Worm (Caenorhabditis elegans) whole organism, L2 larva: Measurements from ENCODE around the gene nhx-6.

Experiments used
- Y55F3AM.14 ChIP-seq: fragments of 200-800 bp; sonication (Bioruptor generic); optimal IDR thresholded peaks from 2 replicates; lab custom pipeline; 2018; ENCODE audit warnings: mild to moderate bottlenecking, missing genetic modification characterization, missing compliant biosample characterization
- ZK546.5 ChIP-seq: sonication (generic microtip); optimal IDR thresholded peaks from 2 replicates; lab custom pipeline; 2017; ENCODE audit warnings: missing biosample characterization, missing genetic modification characterization
- gmeb-1 ChIP-seq: fragments of 150-350 bp; optimal IDR thresholded peaks from 2 replicates; lab custom pipeline; 2014; ENCODE audit warnings: missing biosample characterization, missing genetic modification characterization
- unc-55 ChIP-seq: fragments of 150-350 bp; sonication (generic microtip); optimal IDR thresholded peaks from 3 replicates; lab custom pipeline; 2014; ENCODE audit warnings: missing biosample characterization, missing genetic modification reagents, missing genetic modification characterization
- unc-62 ChIP-seq: fragments of 150-350 bp; optimal IDR thresholded peaks from 2 replicates; lab custom pipeline; 2014; ENCODE audit warnings: missing biosample characterization, missing genetic modification reagents, missing genetic modification characterization

- TF ChIP-seq gmeb-1 (tag; lab: Kevin White, UChicago) (no peak), Y55F3AM.14 (no peak), unc-55 (GFP tag; lab: Kevin White, UChicago) (no peak), ZK546.5 (tag; lab: Kevin White, UChicago) (no peak), unc-62 (no peak)
Observed at ce11 chrII:1670985-1671384, 356 bp downstream of the nhx-6 start.
